Worm (Caenorhabditis elegans) whole organism, late embryonic: ENCODE measurements around the gene ehbp-1.

Source experiments
- C38D4.7 ChIP-seq: fragments of 200-800 bp; sonication (Bioruptor generic); optimal IDR thresholded peaks from 2 replicates; lab custom pipeline; 2018; ENCODE audit warnings: mild to moderate bottlenecking, missing genetic modification characterization, moderate library complexity, missing compliant biosample characterization
- K09A11.1 ChIP-seq: sonication (generic microtip); optimal IDR thresholded peaks from 2 replicates; lab custom pipeline; 2017; ENCODE audit warnings: antibody characterized with exemption, mild to moderate bottlenecking, missing genetic modification characterization, missing compliant biosample characterization; ENCODE audit not compliant: insufficient read depth
- T23F11.4 ChIP-seq: fragments of 200-800 bp; sonication (Bioruptor generic); optimal IDR thresholded peaks from 2 replicates; lab custom pipeline; 2018; ENCODE audit warnings: mild to moderate bottlenecking, missing genetic modification characterization, missing compliant biosample characterization
- ceh-14 ChIP-seq: sonication (generic microtip); optimal IDR thresholded peaks from 2 replicates; lab custom pipeline; 2016; ENCODE audit warnings: missing genotype, missing genetic modification characterization, missing compliant biosample characterization
- ceh-22 ChIP-seq: sonication (generic microtip); optimal IDR thresholded peaks from 2 replicates; lab custom pipeline; 2017; ENCODE audit warnings: missing biosample characterization, missing genetic modification characterization
- ceh-24 ChIP-seq: sonication (generic microtip); optimal IDR thresholded peaks from 2 replicates; lab custom pipeline; 2016; ENCODE audit warnings: mild to moderate bottlenecking, missing genetic modification characterization, missing compliant biosample characterization
- ceh-30 ChIP-seq: fragments of 150-350 bp; optimal IDR thresholded peaks from 2 replicates; lab custom pipeline; 2014; ENCODE audit warnings: missing biosample characterization, missing genetic modification characterization
- elt-4 ChIP-seq: sonication (generic microtip); optimal IDR thresholded peaks from 2 replicates; lab custom pipeline; 2016; ENCODE audit warnings: missing genetic modification characterization, missing compliant biosample characterization
- fax-1 ChIP-seq: sonication (generic microtip); optimal IDR thresholded peaks from 2 replicates; lab custom pipeline; 2016; ENCODE audit warnings: missing genotype, missing genetic modification characterization, missing compliant biosample characterization
- fkh-10 ChIP-seq: fragments of 150-350 bp; optimal IDR thresholded peaks from 2 replicates; lab custom pipeline; 2014; ENCODE audit warnings: missing biosample characterization, missing genetic modification reagents, missing genetic modification characterization
- hlh-13 ChIP-seq: fragments of 200-800 bp; sonication (Bioruptor generic); optimal IDR thresholded peaks from 2 replicates; lab custom pipeline; 2018; ENCODE audit warnings: mild to moderate bottlenecking, missing genetic modification characterization, missing compliant biosample characterization
- hlh-15 ChIP-seq: sonication (generic microtip); optimal IDR thresholded peaks from 2 replicates; lab custom pipeline; 2016; ENCODE audit warnings: missing genetic modification characterization, missing compliant biosample characterization
- nfya-1 ChIP-seq: sonication (generic microtip); optimal IDR thresholded peaks from 2 replicates; lab custom pipeline; 2017; ENCODE audit warnings: missing genetic modification characterization, mild to moderate bottlenecking, missing compliant biosample characterization, antibody characterized with exemption, moderate library complexity
- odd-2 ChIP-seq: sonication (generic microtip); optimal IDR thresholded peaks from 2 replicates; lab custom pipeline; 2017; ENCODE audit warnings: antibody characterized with exemption, mild to moderate bottlenecking, missing genetic modification characterization, missing compliant biosample characterization
- pax-1 ChIP-seq: fragments of 150-350 bp; optimal IDR thresholded peaks from 2 replicates; lab custom pipeline; 2014; ENCODE audit warnings: missing biosample characterization, missing genetic modification characterization
- unc-3 ChIP-seq, 2 experiments: fragments of 200-800 bp in 1 of 2; sonication (Bioruptor generic) in 1 of 2; sonication (generic microtip) in 1 of 2; conservative IDR thresholded peaks in 1 of 2; optimal IDR thresholded peaks in 1 of 2; 2 replicates each; pipeline versions ENCODE4 v1.3.6 to Lab custom; 2016 to 2022; ENCODE audit warnings: missing compliant biosample characterization in 2 of 2, missing genetic modification characterization in 2 of 2, missing genetic modification reagents in 1 of 2
- zip-5 ChIP-seq: sonication (generic microtip); optimal IDR thresholded peaks from 2 replicates; lab custom pipeline; 2016; ENCODE audit warnings: missing genetic modification characterization, missing compliant biosample characterization

Gene ehbp-1

ce11 chrV:9590317-9590716, 39.9 kb downstream of the ehbp-1 start, which contains the start of gene K09G1.2:
Gene K09G1.2 (plus strand): TSS chrV:9590617.
- no peak for TF ChIP-seq fax-1 (tag; lab: Kevin White, UChicago)
- TF ChIP-seq zip-5 (tag; lab: Kevin White, UChicago): no peak
- TF ChIP-seq T23F11.4 (GFP tag; lab: Kevin White, UChicago): no peak
- no peak for TF ChIP-seq fkh-10 (GFP tag; lab: Kevin White, UChicago)
- TF ChIP-seq nfya-1 (tag; lab: Kevin White, UChicago): no peak
- TF ChIP-seq ceh-24 (tag; lab: Kevin White, UChicago): no peak
- TF ChIP-seq hlh-13 (GFP tag; lab: Kevin White, UChicago): no peak
- no peak for TF ChIP-seq K09A11.1 (tag; lab: Kevin White, UChicago)
- TF ChIP-seq ceh-14: no peak
- no peak for TF ChIP-seq C38D4.7 (GFP tag; lab: Kevin White, UChicago)
- TF ChIP-seq pax-1 (tag; lab: Kevin White, UChicago): no peak
- no peak for TF ChIP-seq unc-3 (GFP tag; conservative IDR thresholded peaks at IDR 0.05; lab: Robert Waterston, UW)
- no peak for TF ChIP-seq unc-3 (tag; optimal IDR thresholded peaks at IDR 0.05; lab: Kevin White, UChicago)
- no peak for TF ChIP-seq odd-2 (tag; lab: Kevin White, UChicago)
- no peak for TF ChIP-seq ceh-22 (tag; lab: Kevin White, UChicago)
- no peak for TF ChIP-seq ceh-30 (tag; lab: Kevin White, UChicago)
- no peak for TF ChIP-seq hlh-15 (tag; lab: Kevin White, UChicago)
- TF ChIP-seq elt-4 (tag; lab: Kevin White, UChicago): no peak
- TF ChIP-seq, all 69 proteins: peak for 0
